Worm (Caenorhabditis elegans) whole organism, early embryonic: ENCODE measurements around the gene ceh-14.

Experiments used
- F13C5.2 ChIP-seq: sonication (generic microtip); optimal IDR thresholded peaks from 2 replicates; lab custom pipeline; 2017; ENCODE audit warnings: mild to moderate bottlenecking, missing genetic modification characterization, inconsistent platforms, missing compliant biosample characterization
- ceh-36 ChIP-seq: sonication (generic microtip); optimal IDR thresholded peaks from 2 replicates; lab custom pipeline; 2016; ENCODE audit warnings: missing genetic modification characterization, inconsistent platforms, missing compliant biosample characterization

DNA sequence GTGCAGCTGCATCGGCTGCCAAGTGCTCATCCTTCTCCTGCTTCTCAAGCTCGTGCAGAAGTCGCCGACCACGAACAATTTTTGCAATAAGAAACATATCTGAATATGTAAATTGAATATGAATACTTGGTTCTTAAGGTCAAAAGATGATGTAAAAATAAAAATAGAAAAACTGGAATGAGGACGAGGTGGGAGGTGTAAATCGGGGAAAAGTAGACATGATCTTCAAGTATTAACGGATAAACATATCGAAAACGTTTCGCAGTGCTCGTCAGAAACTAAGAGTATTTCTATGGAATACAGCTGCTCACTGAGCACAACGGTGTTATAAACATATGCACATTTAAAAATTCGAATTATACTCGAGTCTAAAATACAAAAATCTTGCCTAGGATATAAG, 7.5 kb upstream of the ceh-14 start, which contains the start of gene glb-16:
- TF ChIP-seq F13C5.2 (tag; lab: Kevin White, UChicago) (no peak), ceh-36 (no peak)
